Fruit fly (Drosophila melanogaster) whole organism, embryonic: ENCODE results near the gene CG18081.

Experiments
- B-H1 ChIP-seq: fragments of 200-800 bp; sonication (Bioruptor generic); IDR thresholded peaks from 3 replicates; pipeline ENCODE4 v1.3.6; 2022; ENCODE audit warnings: missing biosample characterization, missing genetic modification characterization
- Bdp1 ChIP-seq: fragments of 200-800 bp; sonication (Bioruptor generic); optimal IDR thresholded peaks from 3 replicates; lab custom pipeline; 2016; ENCODE audit warnings: missing biosample characterization, missing genetic modification characterization
- CG10543 ChIP-seq: fragments of 200-800 bp; sonication (Bioruptor generic); optimal IDR thresholded peaks from 3 replicates; lab custom pipeline; 2017; ENCODE audit warnings: missing biosample characterization, mild to moderate bottlenecking, missing genetic modification characterization, moderate library complexity
- CG10565 ChIP-seq: fragments of 200-800 bp; sonication (Bioruptor generic); optimal IDR thresholded peaks from 3 replicates; lab custom pipeline; 2016; ENCODE audit warnings: missing biosample characterization, mild to moderate bottlenecking, missing genetic modification characterization
- CG10654 ChIP-seq: fragments of 200-800 bp; sonication (Bioruptor generic); optimal IDR thresholded peaks from 2 replicates; lab custom pipeline; 2016; ENCODE audit warnings: missing biosample characterization, missing genetic modification characterization
- CG11085 ChIP-seq: fragments of 200-800 bp; sonication (Bioruptor generic); IDR thresholded peaks from 2 replicates; pipeline ENCODE4 v1.3.6; 2022; ENCODE audit warnings: missing biosample characterization, missing genetic modification characterization
- CG12219 ChIP-seq: fragments of 200-800 bp; sonication (Bioruptor generic); optimal IDR thresholded peaks from 3 replicates; lab custom pipeline; 2018; ENCODE audit warnings: missing biosample characterization, mild to moderate bottlenecking, missing genetic modification characterization
- CG12942 ChIP-seq: fragments of 200-800 bp; sonication (Bioruptor generic); optimal IDR thresholded peaks from 3 replicates; lab custom pipeline; 2016; ENCODE audit warnings: missing biosample characterization, missing genetic modification characterization
- CG1602 ChIP-seq: fragments of 200-800 bp; sonication (Bioruptor generic); optimal IDR thresholded peaks from 3 replicates; lab custom pipeline; 2016; ENCODE audit warnings: missing biosample characterization, missing genetic modification characterization
- CG17385 ChIP-seq: fragments of 200-800 bp; sonication (Bioruptor generic); optimal IDR thresholded peaks from 3 replicates; lab custom pipeline; 2018; ENCODE audit warnings: missing biosample characterization, mild to moderate bottlenecking, missing genetic modification characterization
- CG30431 ChIP-seq: fragments of 200-800 bp; sonication (Bioruptor generic); optimal IDR thresholded peaks from 2 replicates; lab custom pipeline; 2017; ENCODE audit warnings: missing biosample characterization, missing genetic modification characterization
- CG32772 ChIP-seq: fragments of 200-800 bp; sonication (Bioruptor generic); IDR thresholded peaks from 2 replicates; pipeline ENCODE4 v1.3.6; 2022; ENCODE audit warnings: missing biosample characterization, missing genetic modification characterization
- CG34224 ChIP-seq: fragments of 200-800 bp; sonication (Bioruptor generic); IDR thresholded peaks from 3 replicates; pipeline ENCODE4 v1.3.6; 2022; ENCODE audit warnings: missing biosample characterization, missing genetic modification characterization; ENCODE audit not compliant: partially characterized antibody
- CG34422 ChIP-seq: fragments of 200-800 bp; sonication (Bioruptor generic); IDR thresholded peaks from 3 replicates; pipeline ENCODE4 v1.3.6; 2022; ENCODE audit warnings: missing biosample characterization, missing genetic modification characterization
- CG4328 ChIP-seq: fragments of 200-800 bp; sonication (Bioruptor generic); optimal IDR thresholded peaks from 3 replicates; lab custom pipeline; 2017; ENCODE audit warnings: missing biosample characterization, missing genetic modification reagents, missing genetic modification characterization
- CG4707 ChIP-seq: fragments of 200-800 bp; sonication (Bioruptor generic); optimal IDR thresholded peaks from 2 replicates; lab custom pipeline; 2018; ENCODE audit warnings: missing biosample characterization, mild to moderate bottlenecking, missing genetic modification characterization, moderate library complexity
- CG5245 ChIP-seq: fragments of 200-800 bp; sonication (Bioruptor generic); optimal IDR thresholded peaks from 3 replicates; lab custom pipeline; 2016; ENCODE audit warnings: missing biosample characterization, missing genetic modification characterization
- CG6791 ChIP-seq: fragments of 200-800 bp; sonication (Bioruptor generic); IDR thresholded peaks from 3 replicates; pipeline ENCODE4 v1.3.6; 2022; ENCODE audit warnings: missing biosample characterization, missing genetic modification characterization; ENCODE audit not compliant: partially characterized antibody
- CG7786 ChIP-seq: fragments of 200-800 bp; sonication (Bioruptor generic); optimal IDR thresholded peaks from 2 replicates; lab custom pipeline; 2016; ENCODE audit warnings: missing biosample characterization, missing genetic modification characterization
- CHES-1-like ChIP-seq: fragments of 200-800 bp; sonication (Bioruptor generic); optimal IDR thresholded peaks from 2 replicates; lab custom pipeline; 2016; ENCODE audit warnings: missing biosample characterization, missing genetic modification characterization
- Dbx ChIP-seq: fragments of 200-800 bp; sonication (Bioruptor generic); IDR thresholded peaks from 3 replicates; pipeline ENCODE4 v1.3.6; 2022; ENCODE audit warnings: missing biosample characterization, missing genetic modification characterization
- Ets97D ChIP-seq: fragments of 200-800 bp; sonication (Bioruptor generic); optimal IDR thresholded peaks from 3 replicates; lab custom pipeline; 2016; ENCODE audit warnings: missing biosample characterization, missing genetic modification characterization
- Hmr ChIP-seq: fragments of 200-800 bp; sonication (Bioruptor generic); optimal IDR thresholded peaks from 3 replicates; lab custom pipeline; 2017; ENCODE audit warnings: mild to moderate bottlenecking, missing biosample characterization, missing genetic modification reagents, missing genetic modification characterization
- Hr3 ChIP-seq: fragments of 200-800 bp; sonication (Bioruptor generic); optimal IDR thresholded peaks from 3 replicates; lab custom pipeline; 2016; ENCODE audit warnings: missing biosample characterization, missing genetic modification characterization
- Med ChIP-seq: fragments of 200-800 bp; sonication (Bioruptor generic); peaks from one replicate; lab custom pipeline; 2016; ENCODE audit warnings: missing biosample characterization, missing genetic modification characterization, mild to moderate bottlenecking, inconsistent platforms, moderate library complexity
- Mrtf ChIP-seq: fragments of 200-800 bp; sonication (Bioruptor generic); IDR thresholded peaks from 3 replicates; pipeline ENCODE4 v1.3.6; 2022; ENCODE audit warnings: missing biosample characterization, missing genetic modification characterization
- NC2β ChIP-seq: fragments of 200-800 bp; sonication (Bioruptor generic); optimal IDR thresholded peaks from 2 replicates; lab custom pipeline; 2016; ENCODE audit warnings: missing biosample characterization, missing genetic modification characterization
- PHDP ChIP-seq: fragments of 200-800 bp; sonication (Bioruptor generic); optimal IDR thresholded peaks from 3 replicates; lab custom pipeline; 2018; ENCODE audit warnings: missing biosample characterization, mild to moderate bottlenecking, missing genetic modification characterization, moderate library complexity
- Ptx1 ChIP-seq: fragments of 200-800 bp; sonication (Bioruptor generic); IDR thresholded peaks from 2 replicates; pipeline ENCODE4 v1.3.6; 2022; ENCODE audit warnings: missing biosample characterization, missing genetic modification characterization
- Rx ChIP-seq: fragments of 200-800 bp; sonication (Bioruptor generic); IDR thresholded peaks from 2 replicates; pipeline ENCODE4 v1.3.6; 2022; ENCODE audit warnings: missing biosample characterization, missing genetic modification characterization
- Side ChIP-seq: fragments of 200-800 bp; sonication (Bioruptor generic); optimal IDR thresholded peaks from 2 replicates; lab custom pipeline; 2016; ENCODE audit warnings: missing biosample characterization, missing genetic modification characterization
- Sin3A ChIP-seq: fragments of >200 bp; optimal IDR thresholded peaks from 2 replicates; lab custom pipeline; 2018
- Sry-δ ChIP-seq: fragments of 200-800 bp; sonication (Bioruptor generic); optimal IDR thresholded peaks from 2 replicates; lab custom pipeline; 2016; ENCODE audit warnings: missing biosample characterization, missing genetic modification characterization
- ash1 ChIP-seq: fragments of 200-800 bp; sonication (Bioruptor generic); optimal IDR thresholded peaks from 2 replicates; lab custom pipeline; 2018; ENCODE audit warnings: missing biosample characterization, mild to moderate bottlenecking, missing genetic modification characterization
- bbx ChIP-seq: fragments of 200-800 bp; sonication (Bioruptor generic); IDR thresholded peaks from 2 replicates; pipeline ENCODE4 v1.3.6; 2022; ENCODE audit warnings: missing biosample characterization, missing genetic modification characterization; ENCODE audit not compliant: partially characterized antibody
- bigmax ChIP-seq: fragments of 200-800 bp; sonication (Bioruptor generic); optimal IDR thresholded peaks from 2 replicates; lab custom pipeline; 2018; ENCODE audit warnings: missing biosample characterization, mild to moderate bottlenecking, missing genetic modification characterization
- bowl ChIP-seq: fragments of 200-800 bp; sonication (Bioruptor generic); IDR thresholded peaks from 2 replicates; pipeline ENCODE4 v1.3.6; 2022; ENCODE audit warnings: missing biosample characterization, missing genetic modification characterization
- dm ChIP-seq: fragments of 200-800 bp; sonication (Bioruptor generic); optimal IDR thresholded peaks from 3 replicates; lab custom pipeline; 2016; ENCODE audit warnings: missing biosample characterization, missing genetic modification characterization
- fd96Cb ChIP-seq: fragments of 200-800 bp; sonication (Bioruptor generic); optimal IDR thresholded peaks from 2 replicates; lab custom pipeline; 2018; ENCODE audit warnings: missing biosample characterization, mild to moderate bottlenecking, missing genetic modification characterization, moderate library complexity
- gce ChIP-seq: fragments of 200-800 bp; sonication (Bioruptor generic); IDR thresholded peaks from 3 replicates; pipeline ENCODE4 v1.3.6; 2022; ENCODE audit warnings: missing biosample characterization, missing genetic modification characterization
- her ChIP-seq: fragments of 200-800 bp; sonication (Bioruptor generic); optimal IDR thresholded peaks from 2 replicates; lab custom pipeline; 2016; ENCODE audit warnings: missing biosample characterization, missing genetic modification characterization
- hth ChIP-seq: fragments of >200 bp; optimal IDR thresholded peaks from 2 replicates; lab custom pipeline; 2017; ENCODE audit warnings: inconsistent platforms
- lbe ChIP-seq: fragments of 200-800 bp; sonication (Bioruptor generic); optimal IDR thresholded peaks from 2 replicates; lab custom pipeline; 2016; ENCODE audit warnings: missing biosample characterization, mild to moderate bottlenecking, missing genetic modification characterization
- psq ChIP-seq: fragments of 200-800 bp; sonication (Bioruptor generic); optimal IDR thresholded peaks from 2 replicates; lab custom pipeline; 2017; ENCODE audit warnings: missing biosample characterization, missing genetic modification characterization
- row ChIP-seq: fragments of 200-800 bp; sonication (Bioruptor generic); IDR thresholded peaks from 3 replicates; pipeline ENCODE4 v1.3.6; 2022; ENCODE audit warnings: missing biosample characterization, missing genetic modification characterization
- run ChIP-seq: fragments of 200-800 bp; sonication (Bioruptor generic); optimal IDR thresholded peaks from 3 replicates; lab custom pipeline; 2018; ENCODE audit warnings: missing biosample characterization, mild to moderate bottlenecking, missing genetic modification characterization
- so ChIP-seq: fragments of 200-800 bp; sonication (Bioruptor generic); IDR thresholded peaks from 3 replicates; pipeline ENCODE4 v1.3.6; 2022; ENCODE audit warnings: missing biosample characterization, missing genetic modification characterization
- tll ChIP-seq, 2 experiments: fragments of 200-800 bp in 1 of 2; fragments of >200 bp in 1 of 2; sonication (Bioruptor generic) in 1 of 2; optimal IDR thresholded peaks; 2 replicates each; lab custom pipeline; 2017 to 2019; ENCODE audit warnings: missing biosample characterization in 2 of 2, missing genetic modification characterization in 2 of 2, mild to moderate bottlenecking in 1 of 2, moderate library complexity in 1 of 2
- vvl ChIP-seq: fragments of 200-800 bp; sonication (Bioruptor generic); IDR thresholded peaks from 2 replicates; pipeline ENCODE4 v1.3.6; 2022; ENCODE audit warnings: missing biosample characterization, missing genetic modification characterization
- wdn ChIP-seq: fragments of 200-800 bp; sonication (Bioruptor generic); IDR thresholded peaks from 2 replicates; pipeline ENCODE4 v1.3.6; 2022; ENCODE audit warnings: missing biosample characterization, missing genetic modification characterization

CG18081 gene

dm6 chr3L:15815353-15816142 lies 19.6 kb downstream of the CG18081 start (continued):
- TF ChIP-seq CHES-1-like (peak; percentile 53), gce (GFP tag; lab: Robert Waterston, UW) (no peak), vvl (GFP tag; lab: Robert Waterston, UW) (peak; percentile 69), Med (GFP tag; lab: Kevin White, UChicago) (no peak), CG5245 (GFP tag; lab: Kevin White, UChicago) (peak; percentile 14), hth (lab: Kevin White, UChicago) (no peak), CG17385 (GFP tag; lab: Kevin White, UChicago) (peak; percentile 67), Sin3A (lab: Kevin White, UChicago) (no peak), CG6791 (GFP tag; lab: Robert Waterston, UW) (no peak), tll (GFP tag; optimal IDR thresholded peaks at IDR 0.05; lab: Kevin White, UChicago) (no peak), CG34422 (GFP tag; lab: Robert Waterston, UW) (peak; percentile 39; the same call in 1 of the 3 replicates), CG4328 (GFP tag; lab: Kevin White, UChicago) (peak; percentile 65), CG10543 (GFP tag; lab: Kevin White, UChicago) (peak; percentile 59), row (GFP tag; lab: Robert Waterston, UW) (peak; percentile 80), CG12942 (GFP tag; lab: Kevin White, UChicago) (peak; percentile 51), CG30431 (GFP tag; lab: Kevin White, UChicago) (no peak), Bdp1 (GFP tag; lab: Kevin White, UChicago) (no peak), her (GFP tag; lab: Kevin White, UChicago) (no peak), bbx (GFP tag; lab: Robert Waterston, UW) (no peak), Side (GFP tag; lab: Kevin White, UChicago) (peak; percentile 40), Dbx (GFP tag; lab: Robert Waterston, UW) (peak; percentile 82; the same call in 2 of the 3 replicates), Hmr (peak; percentile 89), dm (GFP tag; lab: Kevin White, UChicago) (no peak), PHDP (tag; lab: Kevin White, UChicago) (peak; percentile 81), CG12219 (GFP tag; lab: Kevin White, UChicago) (peak; percentile 29), CG34224 (GFP tag; lab: Robert Waterston, UW) (no peak), B-H1 (GFP tag; lab: Robert Waterston, UW) (peak; percentile 36; the same call in 1 of the 3 replicates), CG4707 (GFP tag; lab: Kevin White, UChicago) (no peak), ash1 (no peak), psq (GFP tag; lab: Kevin White, UChicago) (peak; percentile 80), bowl (GFP tag; lab: Robert Waterston, UW) (no peak), CG7786 (GFP tag; lab: Kevin White, UChicago) (no peak), lbe (GFP tag; lab: Kevin White, UChicago) (peak; percentile 66), CG10565 (GFP tag; lab: Kevin White, UChicago) (no peak), wdn (GFP tag; lab: Robert Waterston, UW) (peak; percentile 34; the same call in 1 of the 2 replicates), CG32772 (GFP tag; lab: Robert Waterston, UW) (no peak), run (peak; percentile 53), Sry-δ (no peak), Mrtf (GFP tag; lab: Robert Waterston, UW) (no peak), so (GFP tag; lab: Robert Waterston, UW) (0 out of 3 replicates have a peak, but pooled peaks have one; percentile 63), Ptx1 (GFP tag; lab: Robert Waterston, UW) (peak; percentile 68), Ets97D (no peak), fd96Cb (peak; percentile 71), NC2β (GFP tag; lab: Kevin White, UChicago) (peak; percentile 41), bigmax (no peak), Rx (GFP tag; lab: Robert Waterston, UW) (no peak; the same call in 1 of the 2 replicates), Hr3 (GFP tag; lab: Kevin White, UChicago) (peak; percentile 72), CG10654 (GFP tag; lab: Kevin White, UChicago) (peak; percentile 46), CG11085 (no peak), CG1602 (GFP tag; lab: Kevin White, UChicago) (peak; percentile 60)
